Worm (Caenorhabditis elegans): ENCODE results near the gene tir-1.

ce11 chrIII:3893992-3894391 is 7.5 kb downstream of the tir-1 start:
- TF ChIP-seq nhr-12 (tag; optimal IDR thresholded peaks at IDR 0.05) (no peak), mab-5 (tag; optimal IDR thresholded peaks at IDR 0.05) (no peak), lsy-2 (tag; optimal IDR thresholded peaks at IDR 0.05) (no peak), pha-4 (tag; optimal IDR thresholded peaks at IDR 0.05) (no peak), nhr-76 (tag; optimal IDR thresholded peaks at IDR 0.05) (no peak), ceh-83 (GFP tag; optimal IDR thresholded peaks at IDR 0.05) (no peak)

Data from whole organism, mixed stage, embryonic.